Fruit fly (Drosophila melanogaster): ENCODE data around the gene CG6168.

dm6 chr3L:11299216-11299615, 22.3 kb downstream of the CG6168 start:
- TF ChIP-seq CTCF (optimal IDR thresholded peaks at IDR 0.05) (no peak), CG8478 (optimal IDR thresholded peaks at IDR 0.05) (no peak)

Measured in S2 (cell line).